Worm (Caenorhabditis elegans) whole organism, L1 larva: ENCODE results near the gene str-140.

Experiments
- C04F5.9 ChIP-seq: sonication (generic microtip); optimal IDR thresholded peaks from 2 replicates; lab custom pipeline; 2016; ENCODE audit warnings: missing genetic modification characterization, missing compliant biosample characterization
- dpl-1 ChIP-seq, 3 experiments: fragments of 150-350 bp in 2 of 3; sonication (generic microtip) in 1 of 3; optimal IDR thresholded peaks; 2 replicates each; lab custom pipeline; 2014 to 2017; ENCODE audit warnings: missing biosample characterization in 3 of 3, missing genetic modification characterization in 3 of 3, missing genetic modification reagents in 3 of 3
- lin-13 ChIP-seq: fragments of 150-350 bp; optimal IDR thresholded peaks from 2 replicates; lab custom pipeline; 2014; ENCODE audit warnings: missing biosample characterization, missing genetic modification reagents, missing genetic modification characterization
- nhr-47 ChIP-seq: sonication (generic microtip); optimal IDR thresholded peaks from 2 replicates; lab custom pipeline; 2016; ENCODE audit warnings: mild to moderate bottlenecking, missing genetic modification characterization, moderate library complexity, missing compliant biosample characterization
- nhr-85 ChIP-seq: sonication (generic microtip); peaks from one replicate; lab custom pipeline; 2016; ENCODE audit warnings: missing genetic modification characterization, inconsistent platforms, missing compliant biosample characterization
- sptf-1 ChIP-seq: fragments of 150-350 bp; optimal IDR thresholded peaks from 2 replicates; lab custom pipeline; 2014; ENCODE audit warnings: missing biosample characterization, missing genetic modification characterization

- TF ChIP-seq lin-13 (GFP tag; lab: Kevin White, UChicago) (no peak), sptf-1 (no peak), nhr-85 (tag; lab: Kevin White, UChicago) (no peak), C04F5.9 (no peak), nhr-47 (tag; lab: Kevin White, UChicago) (no peak), dpl-1 (GFP tag; optimal IDR thresholded peaks at IDR 0.05; lab: Kevin White, UChicago) (no peak)
Measured at ce11 chrV:8095378-8095777, 27.7 kb upstream of the str-140 start, which contains the start of gene str-146.
